Worm (Caenorhabditis elegans) whole organism, L2 larva: ENCODE measurements around the gene T04C12.7.

ENCODE experiments used
- F13H6.1 ChIP-seq: sonication (generic microtip); optimal IDR thresholded peaks from 2 replicates; lab custom pipeline; 2016; ENCODE audit warnings: missing genetic modification characterization, missing compliant biosample characterization
- Y55F3AM.14 ChIP-seq: fragments of 200-800 bp; sonication (Bioruptor generic); optimal IDR thresholded peaks from 2 replicates; lab custom pipeline; 2018; ENCODE audit warnings: mild to moderate bottlenecking, missing genetic modification characterization, missing compliant biosample characterization
- ZK546.5 ChIP-seq: sonication (generic microtip); optimal IDR thresholded peaks from 2 replicates; lab custom pipeline; 2017; ENCODE audit warnings: missing biosample characterization, missing genetic modification characterization
- aly-2 ChIP-seq: fragments of 150-350 bp; optimal IDR thresholded peaks from 2 replicates; lab custom pipeline; 2014; ENCODE audit warnings: missing biosample characterization, missing genetic modification characterization
- ama-1 ChIP-seq: fragments of 150-350 bp; optimal IDR thresholded peaks from 2 replicates; lab custom pipeline; 2018; ENCODE audit warnings: inconsistent platforms
- blmp-1 ChIP-seq: sonication (generic microtip); optimal IDR thresholded peaks from 2 replicates; lab custom pipeline; 2017; ENCODE audit warnings: missing genetic modification characterization, mild to moderate bottlenecking, missing compliant biosample characterization, antibody characterized with exemption, moderate library complexity; ENCODE audit not compliant: insufficient read depth
- ceh-16 ChIP-seq: fragments of 150-350 bp; optimal IDR thresholded peaks from 2 replicates; lab custom pipeline; 2014; ENCODE audit warnings: missing biosample characterization, missing genetic modification characterization
- crh-2 ChIP-seq: sonication (generic microtip); optimal IDR thresholded peaks from 2 replicates; lab custom pipeline; 2017; ENCODE audit warnings: missing biosample characterization, missing genetic modification characterization
- dmd-4 ChIP-seq: sonication (generic microtip); optimal IDR thresholded peaks from 2 replicates; lab custom pipeline; 2017; ENCODE audit warnings: missing biosample characterization, missing genetic modification characterization
- egl-27 ChIP-seq: sonication (generic microtip); optimal IDR thresholded peaks from 3 replicates; lab custom pipeline; 2017; ENCODE audit warnings: missing biosample characterization, missing genetic modification reagents, missing genetic modification characterization
- elt-1 ChIP-seq: fragments of 150-350 bp; optimal IDR thresholded peaks from 2 replicates; lab custom pipeline; 2014; ENCODE audit warnings: missing biosample characterization, missing genetic modification characterization
- fos-1 ChIP-seq: fragments of 150-350 bp; optimal IDR thresholded peaks from 2 replicates; lab custom pipeline; 2014; ENCODE audit warnings: missing biosample characterization, missing genetic modification characterization
- gmeb-1 ChIP-seq: fragments of 150-350 bp; optimal IDR thresholded peaks from 2 replicates; lab custom pipeline; 2014; ENCODE audit warnings: missing biosample characterization, missing genetic modification characterization
- lin-11 ChIP-seq: fragments of 150-350 bp; sonication (generic microtip); optimal IDR thresholded peaks from 2 replicates; lab custom pipeline; 2014; ENCODE audit warnings: missing biosample characterization, missing genetic modification characterization, inconsistent platforms, mixed read lengths
- lin-13 ChIP-seq: fragments of 150-350 bp; optimal IDR thresholded peaks from 2 replicates; lab custom pipeline; 2014; ENCODE audit warnings: missing biosample characterization, missing genetic modification reagents, missing genetic modification characterization
- lin-39 ChIP-seq: fragments of 150-350 bp; optimal IDR thresholded peaks from 2 replicates; lab custom pipeline; 2014; ENCODE audit warnings: missing biosample characterization, missing genetic modification reagents, missing genetic modification characterization
- lsy-2 ChIP-seq, 2 experiments: fragments of 150-350 bp in 1 of 2; sonication (generic microtip) in 1 of 2; optimal IDR thresholded peaks; 2 replicates each; lab custom pipeline; 2014 to 2017; ENCODE audit warnings: missing biosample characterization in 2 of 2, missing genetic modification characterization in 2 of 2
- mab-5 ChIP-seq: fragments of 150-350 bp; optimal IDR thresholded peaks from 2 replicates; lab custom pipeline; 2014; ENCODE audit warnings: missing biosample characterization, missing genetic modification characterization
- mbf-1 ChIP-seq: sonication (generic microtip); optimal IDR thresholded peaks from 2 replicates; lab custom pipeline; 2017; ENCODE audit warnings: missing biosample characterization, missing genetic modification characterization
- mdl-1 ChIP-seq, 2 experiments: fragments of 150-350 bp in 1 of 2; sonication (generic microtip) in 1 of 2; optimal IDR thresholded peaks; 2 replicates each; lab custom pipeline; 2017; ENCODE audit warnings: missing biosample characterization in 2 of 2, missing genetic modification characterization in 2 of 2
- nhr-11 ChIP-seq: fragments of 150-350 bp; optimal IDR thresholded peaks from 2 replicates; lab custom pipeline; 2014; ENCODE audit warnings: missing biosample characterization, missing genetic modification characterization
- nhr-12 ChIP-seq: fragments of 150-350 bp; optimal IDR thresholded peaks from 2 replicates; lab custom pipeline; 2014; ENCODE audit warnings: missing biosample characterization, missing genetic modification characterization
- nhr-129 ChIP-seq: fragments of 150-350 bp; optimal IDR thresholded peaks from 2 replicates; lab custom pipeline; 2014; ENCODE audit warnings: missing biosample characterization, missing genetic modification characterization
- nhr-21 ChIP-seq: fragments of 150-350 bp; optimal IDR thresholded peaks from 2 replicates; lab custom pipeline; 2014; ENCODE audit warnings: missing biosample characterization, missing genetic modification characterization
- nhr-237 ChIP-seq: fragments of 150-350 bp; optimal IDR thresholded peaks from 2 replicates; lab custom pipeline; 2014; ENCODE audit warnings: missing biosample characterization, missing genetic modification characterization
- nhr-25 ChIP-seq: fragments of 150-350 bp; sonication (generic microtip); optimal IDR thresholded peaks from 3 replicates; lab custom pipeline; 2014; ENCODE audit warnings: missing biosample characterization, missing genetic modification characterization
- nhr-77 ChIP-seq: fragments of 150-350 bp; optimal IDR thresholded peaks from 2 replicates; lab custom pipeline; 2014; ENCODE audit warnings: missing biosample characterization, missing genetic modification characterization
- sem-4 ChIP-seq: fragments of 150-350 bp; optimal IDR thresholded peaks from 2 replicates; lab custom pipeline; 2014; ENCODE audit warnings: missing biosample characterization, missing genetic modification reagents, missing genetic modification characterization
- skn-1 ChIP-seq: sonication (generic microtip); optimal IDR thresholded peaks from 2 replicates; lab custom pipeline; 2017; ENCODE audit warnings: missing biosample characterization, missing genetic modification characterization
- sma-3 ChIP-seq: sonication (generic microtip); optimal IDR thresholded peaks from 2 replicates; lab custom pipeline; 2016; ENCODE audit warnings: missing genetic modification reagents, missing genetic modification characterization, missing compliant biosample characterization
- sma-9 ChIP-seq, 2 experiments: fragments of 150-350 bp in 1 of 2; sonication (generic microtip) in 1 of 2; optimal IDR thresholded peaks; 2 replicates each; lab custom pipeline; 2014 to 2016; ENCODE audit warnings: missing genetic modification characterization in 2 of 2, mild to moderate bottlenecking in 1 of 2, missing biosample characterization in 1 of 2, missing compliant biosample characterization in 1 of 2, missing genetic modification reagents in 1 of 2, moderate library complexity in 1 of 2
- snpc-4 ChIP-seq: fragments of 150-350 bp; optimal IDR thresholded peaks from 2 replicates; lab custom pipeline; 2014; ENCODE audit warnings: missing biosample characterization, missing genetic modification characterization
- unc-39 ChIP-seq: fragments of 150-350 bp; optimal IDR thresholded peaks from 2 replicates; lab custom pipeline; 2014; ENCODE audit warnings: missing biosample characterization, missing genetic modification characterization
- unc-55 ChIP-seq: fragments of 150-350 bp; sonication (generic microtip); optimal IDR thresholded peaks from 3 replicates; lab custom pipeline; 2014; ENCODE audit warnings: missing biosample characterization, missing genetic modification reagents, missing genetic modification characterization
- ztf-1 ChIP-seq: fragments of 200-800 bp; sonication (Bioruptor generic); conservative IDR thresholded peaks from 2 replicates; pipeline ENCODE4 v1.3.6; 2022; ENCODE audit warnings: missing genetic modification characterization, missing compliant biosample characterization
- ztf-4 ChIP-seq: fragments of 150-350 bp; optimal IDR thresholded peaks from 2 replicates; lab custom pipeline; 2014; ENCODE audit warnings: missing biosample characterization, missing genetic modification characterization

Gene T04C12.7

DNA sequence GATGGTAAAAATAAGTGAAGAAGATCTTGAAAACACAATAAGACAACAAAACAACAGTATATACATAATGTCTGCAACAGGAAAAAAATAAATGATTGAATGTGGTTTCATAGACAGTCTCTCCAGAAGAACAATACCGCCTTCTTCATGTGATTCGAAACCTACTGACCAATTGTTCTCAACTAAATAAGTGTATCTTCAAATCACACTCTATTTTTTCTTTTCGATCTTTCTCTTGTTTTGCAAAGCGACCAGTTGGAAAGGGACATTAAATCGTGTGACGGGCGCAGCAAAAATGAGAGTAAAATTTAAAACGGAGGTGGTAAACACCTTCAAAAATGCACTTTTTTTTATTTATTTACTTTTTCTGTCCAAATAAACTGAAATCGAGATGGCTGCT is 8.0 kb downstream of the T04C12.7 start:
- TF ChIP-seq nhr-129 (tag; lab: Kevin White, UChicago) (peak; percentile 6), Y55F3AM.14 (GFP tag; lab: Kevin White, UChicago) (no peak), nhr-25 (tag; lab: Kevin White, UChicago) (peak; percentile 23)

DNA sequence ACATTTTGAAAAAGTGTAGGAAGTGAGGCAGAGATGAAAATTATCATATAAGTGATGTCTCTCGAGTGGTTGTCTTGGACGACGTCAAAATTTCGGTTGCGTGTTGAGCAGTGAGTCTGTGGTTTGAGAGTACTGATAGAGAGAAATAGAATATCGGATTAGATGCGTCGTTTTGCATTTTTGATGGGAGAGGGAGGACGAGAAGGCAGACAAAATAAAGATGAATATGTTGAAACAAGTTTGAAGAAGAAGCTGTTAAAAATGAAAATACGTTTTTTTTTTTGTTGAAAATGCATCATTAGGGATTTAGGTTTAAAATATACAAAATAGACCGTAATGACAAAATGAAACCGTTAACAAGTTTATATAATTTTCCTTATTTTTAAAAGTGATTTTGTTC is 9.2 kb downstream of the T04C12.7 start, which contains the start of gene T04C12.9:
Gene T04C12.9 (minus strand): TSS at position 101 of the 400 bp plus-strand sequence.
- TF ChIP-seq unc-55 (peak; percentile 34), mbf-1 (no peak)

DNA sequence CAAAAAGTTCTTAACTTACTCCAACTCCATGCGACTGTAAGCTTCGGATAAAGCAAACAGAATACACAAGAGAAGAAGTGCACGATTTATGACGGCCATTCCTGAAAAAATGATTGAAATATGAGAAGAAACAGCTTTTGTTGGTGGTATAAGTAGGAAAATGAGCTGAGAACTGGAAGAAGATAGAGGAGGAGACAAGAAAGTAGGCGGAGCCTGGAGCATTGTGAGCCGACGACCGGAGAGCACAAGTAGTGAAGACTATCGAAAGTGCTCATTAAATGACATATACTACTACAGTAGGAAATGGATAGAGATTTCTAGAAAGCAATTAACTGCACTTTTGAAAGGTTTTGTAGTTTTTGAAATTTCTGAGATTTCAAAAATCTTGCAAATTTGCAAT is 11.6 kb downstream of the T04C12.7 start, which contains the start of gene nlp-80:
Gene nlp-80 (minus strand): TSS at position 101 of the 400 bp plus-strand sequence.
- no peak for TF ChIP-seq ceh-16 (tag; lab: Kevin White, UChicago)
- TF ChIP-seq sem-4 (tag; lab: Kevin White, UChicago) = no peak
- no peak for TF ChIP-seq nhr-21 (tag; lab: Kevin White, UChicago)
- TF ChIP-seq mab-5 (tag; lab: Kevin White, UChicago) = no peak

DNA sequence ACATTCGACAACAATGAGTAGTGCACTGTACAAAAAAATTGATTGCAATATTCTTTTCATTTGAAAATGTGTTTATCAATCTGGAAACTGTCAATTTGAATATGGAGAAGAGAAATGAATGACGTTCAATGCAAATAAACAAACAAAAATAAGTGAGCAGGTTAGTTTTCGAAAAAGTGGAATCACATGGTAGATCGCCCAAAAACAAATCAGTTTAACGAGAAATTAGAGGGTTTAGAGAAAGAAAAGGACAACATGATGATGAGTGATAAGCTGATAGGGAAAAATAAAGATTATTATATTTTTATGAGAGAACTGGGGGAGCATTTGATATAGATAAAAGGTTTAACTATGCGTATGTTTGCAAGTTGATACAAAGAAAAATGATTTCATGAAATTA is 15.3 kb downstream of the T04C12.7 start, which contains the start of gene T04C12.8:
Gene T04C12.8 (minus strand): TSS at position 82 of the 400 bp plus-strand sequence.
- TF ChIP-seq lin-13 (GFP tag; lab: Kevin White, UChicago) = no peak
- TF ChIP-seq ZK546.5 (tag; lab: Kevin White, UChicago) = no peak
- TF ChIP-seq ceh-16 (tag; lab: Kevin White, UChicago) = no peak
- TF ChIP-seq unc-39 (tag; lab: Kevin White, UChicago) = no peak
- peak in 1 of 2 experiments; percentile 46 for TF ChIP-seq lsy-2 (tag; optimal IDR thresholded peaks at IDR 0.05; lab: Kevin White, UChicago)
- no peak for TF ChIP-seq snpc-4 (tag; lab: Kevin White, UChicago)
- TF ChIP-seq mdl-1 (tag; optimal IDR thresholded peaks at IDR 0.05; lab: Kevin White, UChicago) = peak in 1 of 2 experiments; percentile 33
- TF ChIP-seq nhr-21 (tag; lab: Kevin White, UChicago) = peak; percentile 5
- TF ChIP-seq gmeb-1 (tag; lab: Kevin White, UChicago) = peak; percentile 18
- no peak for TF ChIP-seq lin-11
- no peak for TF ChIP-seq nhr-237 (tag; lab: Kevin White, UChicago)
- peak; percentile 13 for TF ChIP-seq nhr-25 (tag; lab: Kevin White, UChicago)
- TF ChIP-seq lin-39 (tag; lab: Kevin White, UChicago) = no peak
- TF ChIP-seq nhr-129 (tag; lab: Kevin White, UChicago) = no peak
- peak; percentile 15 for TF ChIP-seq egl-27 (tag; lab: Kevin White, UChicago)
- TF ChIP-seq crh-2 = peak; percentile 62
- no peak for TF ChIP-seq mab-5 (tag; lab: Kevin White, UChicago)
- no peak for TF ChIP-seq ama-1
- peak; percentile 78 for TF ChIP-seq skn-1
- peak; percentile 51 for TF ChIP-seq sma-9 (GFP tag; optimal IDR thresholded peaks at IDR 0.05; lab: Kevin White, UChicago)
- TF ChIP-seq sma-9 (tag; optimal IDR thresholded peaks at IDR 0.05; lab: Kevin White, UChicago) = no peak
- no peak for TF ChIP-seq nhr-11 (tag; lab: Kevin White, UChicago)
- no peak for TF ChIP-seq ztf-4 (tag; lab: Kevin White, UChicago)
- peak; percentile 31 for TF ChIP-seq F13H6.1 (tag; lab: Kevin White, UChicago)
- TF ChIP-seq aly-2 = no peak
- TF ChIP-seq sma-3 = peak; percentile 11
- no peak for TF ChIP-seq nhr-77
- peak; percentile 86 for TF ChIP-seq fos-1 (tag; lab: Kevin White, UChicago)
- no peak for TF ChIP-seq elt-1 (tag; lab: Kevin White, UChicago)
- TF ChIP-seq nhr-12 (tag; lab: Kevin White, UChicago) = no peak
- TF ChIP-seq, all 48 proteins: peak for 12

DNA sequence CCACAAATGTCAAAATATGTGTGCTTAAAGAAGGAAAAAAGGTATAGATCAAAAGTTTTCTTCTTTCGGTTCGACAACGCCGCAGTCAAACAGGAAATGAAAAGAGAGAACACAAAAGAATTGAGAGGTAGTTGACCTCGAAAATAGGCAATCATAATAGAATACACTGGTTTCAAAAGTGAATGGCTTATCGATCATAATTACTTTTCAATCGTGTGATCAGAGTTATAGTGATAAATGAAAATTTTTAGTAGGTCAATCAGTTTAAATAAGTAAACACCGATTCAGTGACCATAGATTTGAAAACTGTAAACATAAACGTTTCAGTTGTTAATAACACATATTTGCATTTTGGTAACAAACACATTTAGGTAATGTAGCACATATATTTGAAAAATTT is 16.5 kb downstream of the T04C12.7 start:
- TF ChIP-seq nhr-21 (tag; lab: Kevin White, UChicago) (peak; percentile 12), sma-9 (GFP tag; optimal IDR thresholded peaks at IDR 0.05; lab: Kevin White, UChicago) (no peak), sma-9 (tag; optimal IDR thresholded peaks at IDR 0.05; lab: Kevin White, UChicago) (no peak), nhr-25 (tag; lab: Kevin White, UChicago) (peak; percentile 75), elt-1 (tag; lab: Kevin White, UChicago) (no peak), mbf-1 (no peak), sem-4 (tag; lab: Kevin White, UChicago) (no peak), unc-39 (tag; lab: Kevin White, UChicago) (no peak), dmd-4 (tag; lab: Kevin White, UChicago) (no peak), ztf-1 (GFP tag; lab: Robert Waterston, UW) (no peak), fos-1 (tag; lab: Kevin White, UChicago) (peak; percentile 17), blmp-1 (tag; lab: Kevin White, UChicago) (peak; percentile 81), sma-3 (peak; percentile 7), crh-2 (peak; percentile 22)
